Worm (Caenorhabditis elegans): ENCODE data around the gene ptr-22.

Gene ptr-22

DNA sequence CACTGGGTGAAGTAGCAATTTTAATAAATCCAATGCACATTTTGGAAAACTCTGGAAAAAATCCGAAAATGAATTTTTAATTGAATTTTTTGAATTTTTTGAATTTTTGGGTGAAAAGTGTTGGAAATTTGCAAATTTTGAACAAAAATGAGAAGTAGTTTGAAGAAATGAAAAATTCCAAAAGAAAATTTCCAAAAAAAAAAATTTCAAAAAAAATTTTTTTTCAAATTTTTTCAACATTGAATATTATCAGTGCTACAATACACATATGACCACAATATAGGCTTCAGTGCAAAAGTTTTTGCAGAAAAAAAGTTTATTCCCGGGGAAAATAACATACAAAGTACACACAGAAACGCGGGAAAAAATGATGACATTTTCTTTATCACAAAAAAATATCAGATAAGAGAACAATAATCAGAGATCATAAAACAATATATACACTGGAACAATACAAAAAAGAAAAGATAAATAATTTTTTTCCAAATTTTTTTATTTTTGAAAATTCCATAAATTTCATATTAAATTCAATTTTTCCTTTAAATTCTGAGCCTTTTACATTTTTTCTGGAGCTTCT lies 26.2 kb upstream of the ptr-22 start, which contains the start of gene hrg-10:
Gene hrg-10 (minus strand): TSS at position 51 of the 577 bp plus-strand sequence.
- TF ChIP-seq skn-1 (tag; optimal IDR thresholded peaks at IDR 0.05): peak; percentile 15
- no peak for TF ChIP-seq nhr-23 (tag; optimal IDR thresholded peaks at IDR 0.05)
- peak; percentile 12 for TF ChIP-seq fos-1 (tag; optimal IDR thresholded peaks at IDR 0.05)

DNA sequence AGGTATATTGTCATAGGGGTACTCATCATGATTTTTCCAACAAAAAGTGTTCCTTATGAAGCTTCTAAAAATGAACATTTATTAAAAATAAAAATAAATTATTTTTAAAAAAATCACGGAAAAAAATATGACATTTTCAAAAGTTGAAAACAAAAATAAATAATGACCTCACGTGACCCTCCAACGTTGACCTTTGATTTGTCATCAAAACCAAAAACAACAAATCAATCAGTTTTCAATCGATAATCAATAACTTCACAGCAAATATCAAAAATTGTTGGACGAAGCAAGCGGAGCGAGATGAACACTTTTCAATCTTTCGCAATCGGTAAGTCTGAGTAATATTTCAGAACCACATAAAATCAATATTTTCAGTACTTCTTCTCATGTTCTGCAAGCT lies 9.2 kb upstream of the ptr-22 start, which contains the start of gene Y80D3A.8:
Gene Y80D3A.8 (plus strand): TSS at position 301 of the 400 bp plus-strand sequence.
- TF ChIP-seq snpc-4 (tag; optimal IDR thresholded peaks at IDR 0.05) (no peak), nhr-77 (tag; optimal IDR thresholded peaks at IDR 0.05) (no peak), nhr-21 (tag; optimal IDR thresholded peaks at IDR 0.05) (no peak), skn-1 (tag; optimal IDR thresholded peaks at IDR 0.05) (no peak), fos-1 (tag; optimal IDR thresholded peaks at IDR 0.05) (no peak), nhr-10 (tag; optimal IDR thresholded peaks at IDR 0.05) (no peak), sma-3 (GFP tag; optimal IDR thresholded peaks at IDR 0.05) (no peak), sem-4 (tag; optimal IDR thresholded peaks at IDR 0.05) (no peak), elt-1 (tag; optimal IDR thresholded peaks at IDR 0.05) (no peak), zag-1 (tag; optimal IDR thresholded peaks at IDR 0.05) (no peak), ceh-16 (tag; optimal IDR thresholded peaks at IDR 0.05) (no peak), unc-62 (GFP tag; optimal IDR thresholded peaks at IDR 0.05) (no peak)

DNA sequence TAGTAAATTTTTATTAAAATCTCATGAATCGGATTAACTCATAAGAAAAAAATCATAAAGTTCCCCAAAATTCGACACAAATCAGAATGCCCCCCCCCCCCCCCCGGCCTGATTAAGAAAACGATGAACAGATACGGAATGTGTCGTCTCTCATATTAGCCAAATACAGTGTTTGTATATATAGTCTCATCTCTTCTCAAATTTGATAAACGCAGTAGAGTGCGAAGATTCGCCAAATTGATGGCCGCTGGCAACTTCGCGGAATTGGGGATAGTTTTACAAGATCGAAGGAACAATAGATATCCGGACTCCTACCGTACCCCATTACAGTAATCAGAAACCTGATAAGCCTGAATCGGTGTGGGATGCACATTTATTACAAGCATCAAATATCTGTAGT lies 6.4 kb upstream of the ptr-22 start:
- TF ChIP-seq zag-1 (tag; optimal IDR thresholded peaks at IDR 0.05): no peak
- no peak for TF ChIP-seq nhr-129 (tag; optimal IDR thresholded peaks at IDR 0.05)
- TF ChIP-seq nhr-12 (tag; optimal IDR thresholded peaks at IDR 0.05): no peak
- TF ChIP-seq ceh-16 (tag; optimal IDR thresholded peaks at IDR 0.05): no peak
- no peak for TF ChIP-seq blmp-1 (tag; optimal IDR thresholded peaks at IDR 0.05; ENCODE audit: insufficient read depth)
- TF ChIP-seq nhr-23 (tag; optimal IDR thresholded peaks at IDR 0.05): no peak

DNA sequence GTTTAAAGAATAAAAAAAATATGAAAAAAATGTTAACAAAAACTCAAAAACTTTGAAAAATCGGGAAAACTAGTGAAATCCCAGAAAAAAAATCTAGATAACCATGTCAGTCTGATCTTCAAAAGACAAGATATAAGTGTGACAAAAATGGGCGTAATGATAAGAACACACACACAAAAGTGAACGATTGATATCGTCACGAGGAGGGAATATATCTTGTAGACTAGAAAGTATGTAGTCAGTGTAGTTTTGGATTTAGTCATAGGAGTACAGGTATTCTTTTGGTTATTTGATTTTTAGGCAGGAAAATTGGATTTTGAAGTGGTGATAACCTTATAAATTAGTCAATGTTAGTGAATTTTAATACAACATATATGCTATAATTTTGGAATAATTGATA lies 3.4 kb upstream of the ptr-22 start:
- TF ChIP-seq unc-62 (GFP tag; optimal IDR thresholded peaks at IDR 0.05) (no peak), nhr-25 (tag; optimal IDR thresholded peaks at IDR 0.05) (peak; percentile 11), ztf-1 (GFP tag; conservative IDR thresholded peaks at IDR 0.05) (no peak), ztf-4 (tag; optimal IDR thresholded peaks at IDR 0.05) (no peak)

DNA sequence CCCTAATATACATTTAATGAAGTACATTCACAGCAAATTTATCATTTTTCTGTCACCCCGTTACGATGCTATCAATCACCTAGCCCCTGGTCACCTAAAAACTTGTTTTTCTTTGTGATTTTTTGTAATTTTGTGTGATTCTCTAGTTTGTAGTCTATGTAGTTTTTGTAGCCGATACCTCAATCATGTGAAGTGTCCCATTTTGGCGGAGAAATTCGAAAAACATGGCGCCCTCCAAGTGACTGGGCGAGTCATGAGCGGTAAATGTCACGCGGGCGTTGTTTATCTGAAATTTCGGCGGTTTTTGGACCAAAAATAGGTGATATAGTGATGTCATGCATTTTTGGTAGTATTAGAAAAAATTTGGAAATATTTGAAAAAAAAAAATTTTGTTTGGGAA lies 431 bp downstream of the ptr-22 start:
- no peak for TF ChIP-seq snpc-4 (tag; optimal IDR thresholded peaks at IDR 0.05)
- no peak for TF ChIP-seq zag-1 (tag; optimal IDR thresholded peaks at IDR 0.05)
- no peak for TF ChIP-seq nhr-21 (tag; optimal IDR thresholded peaks at IDR 0.05)
- no peak for TF ChIP-seq unc-62 (GFP tag; optimal IDR thresholded peaks at IDR 0.05)
- TF ChIP-seq sma-9 (GFP tag; optimal IDR thresholded peaks at IDR 0.05): no peak
- no peak for TF ChIP-seq sma-9 (tag; optimal IDR thresholded peaks at IDR 0.05)
- no peak for TF ChIP-seq nhr-12 (tag; optimal IDR thresholded peaks at IDR 0.05)
- no peak for TF ChIP-seq blmp-1 (tag; optimal IDR thresholded peaks at IDR 0.05; ENCODE audit: insufficient read depth)
- TF ChIP-seq ceh-82 (tag; optimal IDR thresholded peaks at IDR 0.05): no peak
- TF ChIP-seq peb-1 (tag; optimal IDR thresholded peaks at IDR 0.05): no peak
- no peak for TF ChIP-seq elt-1 (tag; optimal IDR thresholded peaks at IDR 0.05)
- TF ChIP-seq lin-13 (GFP tag; optimal IDR thresholded peaks at IDR 0.05): no peak
- no peak for TF ChIP-seq skn-1 (tag; optimal IDR thresholded peaks at IDR 0.05)
- TF ChIP-seq ZK546.5 (tag; optimal IDR thresholded peaks at IDR 0.05): no peak

DNA sequence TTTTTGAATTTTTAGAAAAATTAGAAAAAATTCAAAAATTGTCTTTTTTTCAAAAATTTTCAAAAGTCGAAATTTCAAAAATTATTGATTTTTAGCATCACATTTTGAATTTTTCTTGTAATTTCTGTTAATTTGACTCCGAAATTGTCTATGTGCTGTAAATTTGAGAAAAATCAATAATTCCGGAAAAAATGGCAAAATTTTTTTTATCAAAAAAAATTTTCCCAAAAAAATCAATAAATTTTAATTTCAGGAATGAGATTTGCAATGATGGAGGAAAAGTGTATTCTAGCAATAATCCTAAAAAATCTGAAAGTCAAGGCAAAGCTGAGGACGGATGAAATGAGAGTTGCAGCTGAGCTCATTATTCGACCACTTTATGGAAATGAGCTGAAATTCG lies 13.8 kb downstream of the ptr-22 start:
- no peak for TF ChIP-seq nhr-12 (tag; optimal IDR thresholded peaks at IDR 0.05)
- TF ChIP-seq lsy-2 (tag; optimal IDR thresholded peaks at IDR 0.05): no peak
- TF ChIP-seq R02D3.7 (tag; optimal IDR thresholded peaks at IDR 0.05): no peak
- no peak for TF ChIP-seq F13H6.1 (tag; optimal IDR thresholded peaks at IDR 0.05)
- TF ChIP-seq fos-1 (tag; optimal IDR thresholded peaks at IDR 0.05): no peak
- no peak for TF ChIP-seq nhr-25 (tag; optimal IDR thresholded peaks at IDR 0.05)
- no peak for TF ChIP-seq aly-2 (tag; optimal IDR thresholded peaks at IDR 0.05)
- TF ChIP-seq unc-55 (GFP tag; optimal IDR thresholded peaks at IDR 0.05): no peak
- TF ChIP-seq elt-1 (tag; optimal IDR thresholded peaks at IDR 0.05): no peak
- TF ChIP-seq snpc-4 (tag; optimal IDR thresholded peaks at IDR 0.05): no peak
- TF ChIP-seq Y55F3AM.14 (GFP tag; optimal IDR thresholded peaks at IDR 0.05): no peak
- TF ChIP-seq nhr-21 (tag; optimal IDR thresholded peaks at IDR 0.05): no peak
- no peak for TF ChIP-seq ceh-16 (tag; optimal IDR thresholded peaks at IDR 0.05)
- TF ChIP-seq lin-11 (tag; optimal IDR thresholded peaks at IDR 0.05): no peak
- TF ChIP-seq mbf-1 (tag; optimal IDR thresholded peaks at IDR 0.05): no peak
- TF ChIP-seq ztf-11 (tag; optimal IDR thresholded peaks at IDR 0.05): no peak
- TF ChIP-seq unc-39 (tag; optimal IDR thresholded peaks at IDR 0.05): no peak
- TF ChIP-seq egl-27 (tag; optimal IDR thresholded peaks at IDR 0.05): no peak
- no peak for TF ChIP-seq ztf-4 (tag; optimal IDR thresholded peaks at IDR 0.05)
